Worm (Caenorhabditis elegans) whole organism, late embryonic: ENCODE measurements around the gene mig-6.

Experiments
- ceh-34 ChIP-seq: sonication (generic microtip); optimal IDR thresholded peaks from 2 replicates; lab custom pipeline; 2016; ENCODE audit warnings: mild to moderate bottlenecking, missing genetic modification characterization, missing compliant biosample characterization
- ztf-16 ChIP-seq: sonication (generic microtip); optimal IDR thresholded peaks from 2 replicates; lab custom pipeline; 2017; ENCODE audit warnings: missing genetic modification characterization, missing compliant biosample characterization

ce11 chrV:7853900-7854299 is 26.9 kb downstream of the mig-6 start:
- TF ChIP-seq ceh-34 (tag; lab: Kevin White, UChicago) (no peak), ztf-16 (tag; lab: Kevin White, UChicago) (no peak)
